Fruit fly (Drosophila melanogaster): Measurements from ENCODE around the gene sgl.

sgl gene

dm6 chr3L:6964488-6965152 is at the start of gene sgl (continued):
- peak; percentile 29 for TF ChIP-seq wek (GFP tag; optimal IDR thresholded peaks at IDR 0.05)
- no peak for TF ChIP-seq CG18011 (GFP tag; optimal IDR thresholded peaks at IDR 0.05)
- TF ChIP-seq otp (GFP tag; IDR thresholded peaks at IDR 0.05): peak; percentile 59; the same call in 1 of the 3 replicates
- peak; percentile 14 for TF ChIP-seq D19B (GFP tag; optimal IDR thresholded peaks at IDR 0.05)
- TF ChIP-seq CG17328 (GFP tag; IDR thresholded peaks at IDR 0.05): 0 out of 2 replicates have a peak, but pooled peaks have one; percentile 11
- no peak for TF ChIP-seq Mrtf (GFP tag; IDR thresholded peaks at IDR 0.05)
- no peak for TF ChIP-seq p53 (GFP tag; optimal IDR thresholded peaks at IDR 0.05)
- peak; percentile 25; the same call in 1 of the 2 replicates for TF ChIP-seq inv (GFP tag; IDR thresholded peaks at IDR 0.05; ENCODE audit: partially characterized antibody)
- TF ChIP-seq ro (GFP tag; IDR thresholded peaks at IDR 0.05): no peak
- TF ChIP-seq shn (GFP tag; optimal IDR thresholded peaks at IDR 0.05): peak; percentile 10
- peak; percentile 1 for TF ChIP-seq ERR (GFP tag; optimal IDR thresholded peaks at IDR 0.05)
- TF ChIP-seq lmd (GFP tag; IDR thresholded peaks at IDR 0.05): no peak
- peak; percentile 20 to 31 for TF ChIP-seq Hr51 (GFP tag; optimal IDR thresholded peaks at IDR 0.05)
- peak; percentile 73 for TF ChIP-seq CG13894 (tag; optimal IDR thresholded peaks at IDR 0.05)
- TF ChIP-seq dmrt99B (tag; optimal IDR thresholded peaks at IDR 0.05): no peak
- TF ChIP-seq CG15514 (GFP tag; optimal IDR thresholded peaks at IDR 0.05): peak; percentile 46
- TF ChIP-seq B-H2 (GFP tag; optimal IDR thresholded peaks at IDR 0.05): peak; percentile 74
- TF ChIP-seq ind (GFP tag; optimal IDR thresholded peaks at IDR 0.05): no peak
- TF ChIP-seq CG1602 (GFP tag; optimal IDR thresholded peaks at IDR 0.05): no peak
- no peak for TF ChIP-seq pum (GFP tag; optimal IDR thresholded peaks at IDR 0.05)
- TF ChIP-seq ato (GFP tag; IDR thresholded peaks at IDR 0.05; ENCODE audit: partially characterized antibody): peak; percentile 67
- no peak for TF ChIP-seq phol (tag; optimal IDR thresholded peaks at IDR 0.05)
- peak; percentile 23 for TF ChIP-seq nmo (GFP tag; optimal IDR thresholded peaks at IDR 0.05)
- TF ChIP-seq Trl (optimal IDR thresholded peaks at IDR 0.05): peak in 1 of 2 experiments; percentile 55
- no peak for TF ChIP-seq Trl (GFP tag; optimal IDR thresholded peaks at IDR 0.05)
- TF ChIP-seq gcm (GFP tag; optimal IDR thresholded peaks at IDR 0.05): peak; percentile 56
- TF ChIP-seq ranshi (GFP tag; IDR thresholded peaks at IDR 0.05): no peak
- no peak for TF ChIP-seq Ravus (GFP tag; IDR thresholded peaks at IDR 0.05)
- no peak for TF ChIP-seq lab (GFP tag; optimal IDR thresholded peaks at IDR 0.05)
- 0 out of 3 replicates have a peak, but pooled peaks have one; percentile 41 for TF ChIP-seq so (GFP tag; IDR thresholded peaks at IDR 0.05)
- TF ChIP-seq CG10654 (GFP tag; optimal IDR thresholded peaks at IDR 0.05): no peak
- peak; percentile 52 for TF ChIP-seq Elba2 (GFP tag; optimal IDR thresholded peaks at IDR 0.05)
- no peak for TF ChIP-seq Asciz (GFP tag; optimal IDR thresholded peaks at IDR 0.05)
- no peak for TF ChIP-seq wor (GFP tag; IDR thresholded peaks at IDR 0.05)
- no peak for TF ChIP-seq Dip2 (GFP tag; IDR thresholded peaks at IDR 0.05)
- TF ChIP-seq Meics (GFP tag; optimal IDR thresholded peaks at IDR 0.05): peak; percentile 2
- TF ChIP-seq mam (GFP tag; optimal IDR thresholded peaks at IDR 0.05): peak; percentile 14
- TF ChIP-seq D (optimal IDR thresholded peaks at IDR 0.05): peak; percentile 75
- TF ChIP-seq D (GFP tag; optimal IDR thresholded peaks at IDR 0.05): no peak
- peak; percentile 43 for TF ChIP-seq chn (GFP tag; optimal IDR thresholded peaks at IDR 0.05)
- no peak for TF ChIP-seq Lpt (GFP tag; optimal IDR thresholded peaks at IDR 0.05)
- TF ChIP-seq pho (GFP tag; optimal IDR thresholded peaks at IDR 0.05): peak; percentile 27
- no peak for TF ChIP-seq CG18476 (GFP tag; optimal IDR thresholded peaks at IDR 0.05)
- TF ChIP-seq salm (tag; optimal IDR thresholded peaks at IDR 0.05): no peak
- no peak for TF ChIP-seq gt (GFP tag; IDR thresholded peaks at IDR 0.05)
- TF ChIP-seq CG1647 (GFP tag; optimal IDR thresholded peaks at IDR 0.05): peak; percentile 5
- peak; percentile 57 for TF ChIP-seq CG7987 (GFP tag; optimal IDR thresholded peaks at IDR 0.05)
- peak; percentile 72 for TF ChIP-seq jing (GFP tag; optimal IDR thresholded peaks at IDR 0.05)
- peak; percentile 41 to 93 for TF ChIP-seq insv (GFP tag; optimal IDR thresholded peaks at IDR 0.05)
- peak; percentile 19 for TF ChIP-seq luna (GFP tag; optimal IDR thresholded peaks at IDR 0.05)
- TF ChIP-seq CG13123 (GFP tag; optimal IDR thresholded peaks at IDR 0.05): no peak

Data from whole organism, embryonic.